Fruit fly (Drosophila melanogaster) whole organism, embryonic: ENCODE results near the gene pdm2.

Experiments
- Abd-B ChIP-seq: fragments of 200-800 bp; sonication (Bioruptor generic); optimal IDR thresholded peaks from 2 replicates; lab custom pipeline; 2018; ENCODE audit warnings: missing biosample characterization, mild to moderate bottlenecking, missing genetic modification characterization, moderate library complexity
- CG10274 ChIP-seq: fragments of 200-800 bp; sonication (Bioruptor generic); optimal IDR thresholded peaks from 3 replicates; lab custom pipeline; 2017; ENCODE audit warnings: missing biosample characterization, mild to moderate bottlenecking, missing genetic modification characterization
- CG1832 ChIP-seq: fragments of 200-800 bp; sonication (Bioruptor generic); optimal IDR thresholded peaks from 2 replicates; lab custom pipeline; 2017; ENCODE audit warnings: missing biosample characterization, mild to moderate bottlenecking, missing genetic modification characterization, inconsistent platforms
- CG2116 ChIP-seq: fragments of 200-800 bp; sonication (Bioruptor generic); optimal IDR thresholded peaks from 3 replicates; lab custom pipeline; 2018; ENCODE audit warnings: missing biosample characterization, mild to moderate bottlenecking, missing genetic modification characterization
- CG7357 ChIP-seq: fragments of 200-800 bp; sonication (Bioruptor generic); IDR thresholded peaks from 3 replicates; pipeline ENCODE4 v1.3.6; 2022; ENCODE audit warnings: missing biosample characterization, missing genetic modification characterization
- CG8359 ChIP-seq: fragments of 200-800 bp; sonication (Bioruptor generic); optimal IDR thresholded peaks from 2 replicates; lab custom pipeline; 2017; ENCODE audit warnings: missing biosample characterization, mild to moderate bottlenecking, missing genetic modification characterization, borderline replicate concordance
- Doc3 ChIP-seq: fragments of 200-800 bp; sonication (Bioruptor generic); IDR thresholded peaks from 3 replicates; pipeline ENCODE4 v1.3.6; 2022; ENCODE audit warnings: missing biosample characterization, missing genetic modification characterization; ENCODE audit not compliant: partially characterized antibody
- Dp ChIP-seq: fragments of 200-800 bp; sonication (Bioruptor generic); optimal IDR thresholded peaks from 2 replicates; lab custom pipeline; 2018; ENCODE audit warnings: missing biosample characterization, mild to moderate bottlenecking, missing genetic modification characterization, moderate library complexity
- Trl ChIP-seq, 3 experiments: fragments of >200 bp in 2 of 3; fragments of 200-800 bp in 1 of 3; sonication (Bioruptor generic) in 1 of 3; optimal IDR thresholded peaks; 2 replicates in 1 of 3; 3 replicates in 2 of 3; lab custom pipeline; 2016 to 2017; ENCODE audit warnings: missing biosample characterization in 1 of 3, missing genetic modification characterization in 1 of 3
- Xrp1 ChIP-seq: fragments of 200-800 bp; sonication (Bioruptor generic); IDR thresholded peaks from 2 replicates; pipeline ENCODE4 v1.3.6; 2022; ENCODE audit warnings: missing biosample characterization, missing genetic modification characterization
- cg ChIP-seq: fragments of 200-800 bp; sonication (Bioruptor generic); optimal IDR thresholded peaks from 3 replicates; lab custom pipeline; 2019; ENCODE audit warnings: missing biosample characterization, mild to moderate bottlenecking, missing genetic modification characterization, moderate library complexity
- dan ChIP-seq: fragments of 200-800 bp; sonication (Bioruptor generic); IDR thresholded peaks from 2 replicates; pipeline ENCODE4 v1.3.6; 2022; ENCODE audit warnings: missing biosample characterization, missing genetic modification characterization
- ham ChIP-seq: fragments of 200-800 bp; sonication (Bioruptor generic); IDR thresholded peaks from 2 replicates; pipeline ENCODE4 v1.3.6; 2022; ENCODE audit warnings: missing biosample characterization, missing genetic modification characterization
- otp ChIP-seq: fragments of 200-800 bp; sonication (Bioruptor generic); IDR thresholded peaks from 3 replicates; pipeline ENCODE4, ENCODE4 v1.3.6; 2022; ENCODE audit warnings: missing biosample characterization, missing genetic modification characterization

DNA sequence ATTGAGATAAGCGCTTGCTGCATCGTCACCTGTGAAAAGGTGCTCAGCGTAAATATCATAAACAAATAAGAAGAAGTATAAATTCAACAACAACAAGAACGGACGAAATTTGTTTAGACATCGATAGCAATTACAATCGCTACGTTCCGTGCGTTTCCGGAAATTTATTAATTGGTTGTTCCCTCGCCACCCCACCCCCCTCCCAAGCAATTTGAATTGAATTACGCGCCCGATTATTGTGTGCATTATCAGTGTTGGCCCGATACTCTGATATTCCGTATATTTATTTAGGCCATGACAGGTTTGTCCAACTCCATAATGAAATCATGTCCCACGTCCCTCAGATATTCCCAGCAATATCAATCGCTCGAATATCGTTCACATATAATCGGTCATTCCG is 15.4 kb upstream of the pdm2 start:
- no peak for TF ChIP-seq CG7357 (GFP tag; lab: Robert Waterston, UW)
- no peak for TF ChIP-seq CG8359 (GFP tag; lab: Kevin White, UChicago)
- no peak for TF ChIP-seq Abd-B
- no peak for TF ChIP-seq cg (GFP tag; lab: Kevin White, UChicago)
- TF ChIP-seq dan (GFP tag; lab: Robert Waterston, UW): no peak
- TF ChIP-seq CG1832 (GFP tag; lab: Kevin White, UChicago): no peak
- TF ChIP-seq Xrp1 (GFP tag; lab: Robert Waterston, UW): 0 out of 2 replicates have a peak, but pooled peaks have one; percentile 33
- TF ChIP-seq Doc3 (GFP tag; lab: Robert Waterston, UW): no peak
- no peak for TF ChIP-seq ham (GFP tag; lab: Robert Waterston, UW)
- no peak for TF ChIP-seq otp (GFP tag; lab: Robert Waterston, UW)
- no peak for TF ChIP-seq Trl (optimal IDR thresholded peaks at IDR 0.05; lab: Kevin White, UChicago)
- no peak for TF ChIP-seq Trl (GFP tag; optimal IDR thresholded peaks at IDR 0.05; lab: Kevin White, UChicago)
- TF ChIP-seq CG10274 (GFP tag; lab: Kevin White, UChicago): no peak
- TF ChIP-seq Dp (GFP tag; lab: Kevin White, UChicago): no peak
- TF ChIP-seq CG2116 (GFP tag; lab: Kevin White, UChicago): no peak
